Worm (Caenorhabditis elegans) whole organism, mixed stage, embryonic: ENCODE data around the gene atg-13.

Source experiments
- M03D4.4 ChIP-seq: sonication (generic microtip); optimal IDR thresholded peaks from 2 replicates; lab custom pipeline; 2017; ENCODE audit warnings: mild to moderate bottlenecking, missing genetic modification characterization, missing compliant biosample characterization
- bed-3 ChIP-seq: fragments of 200-800 bp; sonication (Bioruptor generic); optimal IDR thresholded peaks from 3 replicates; lab custom pipeline; 2018; ENCODE audit warnings: mild to moderate bottlenecking, missing genetic modification characterization, moderate library complexity, missing compliant biosample characterization
- blmp-1 ChIP-seq: fragments of 150-350 bp; optimal IDR thresholded peaks from 2 replicates; lab custom pipeline; 2014; ENCODE audit warnings: missing biosample characterization, missing genetic modification characterization
- ceh-39 ChIP-seq: fragments of 150-350 bp; optimal IDR thresholded peaks from 2 replicates; lab custom pipeline; 2014; ENCODE audit warnings: missing biosample characterization, missing genetic modification characterization
- ceh-83 ChIP-seq: fragments of 200-800 bp; sonication (Bioruptor generic); optimal IDR thresholded peaks from 2 replicates; lab custom pipeline; 2018; ENCODE audit warnings: mild to moderate bottlenecking, missing genetic modification characterization, missing compliant biosample characterization
- ces-1 ChIP-seq: fragments of 150-350 bp; optimal IDR thresholded peaks from 2 replicates; lab custom pipeline; 2014; ENCODE audit warnings: missing biosample characterization, missing genetic modification reagents, missing genetic modification characterization
- cnd-1 ChIP-seq: fragments of 200-800 bp; sonication (Bioruptor generic); optimal IDR thresholded peaks from 2 replicates; lab custom pipeline; 2018; ENCODE audit warnings: mild to moderate bottlenecking, missing genetic modification characterization, missing compliant biosample characterization
- drap-1 ChIP-seq: fragments of 200-800 bp; sonication (Bioruptor generic); optimal IDR thresholded peaks from 3 replicates; lab custom pipeline; 2018; ENCODE audit warnings: mild to moderate bottlenecking, missing genetic modification characterization, missing compliant biosample characterization
- elt-1 ChIP-seq: sonication (generic microtip); optimal IDR thresholded peaks from 2 replicates; lab custom pipeline; 2017; ENCODE audit warnings: missing genetic modification characterization, mild to moderate bottlenecking, missing compliant biosample characterization, antibody characterized with exemption, moderate library complexity, borderline replicate concordance; ENCODE audit not compliant: insufficient read depth
- flh-1 ChIP-seq: fragments of 200-800 bp; sonication (Bioruptor generic); optimal IDR thresholded peaks from 2 replicates; lab custom pipeline; 2018; ENCODE audit warnings: mild to moderate bottlenecking, missing genetic modification characterization, moderate library complexity, missing compliant biosample characterization
- ham-2 ChIP-seq: fragments of 200-800 bp; sonication (Bioruptor generic); optimal IDR thresholded peaks from 2 replicates; lab custom pipeline; 2018; ENCODE audit warnings: mild to moderate bottlenecking, missing genetic modification characterization, missing compliant biosample characterization
- hlh-1 ChIP-seq: fragments of 150-350 bp; optimal IDR thresholded peaks from 2 replicates; lab custom pipeline; 2014; ENCODE audit warnings: missing biosample characterization, missing genetic modification reagents, missing genetic modification characterization
- lin-13 ChIP-seq: fragments of 150-350 bp; optimal IDR thresholded peaks from 2 replicates; lab custom pipeline; 2014; ENCODE audit warnings: missing biosample characterization, missing genetic modification characterization
- lin-32 ChIP-seq: fragments of 200-800 bp; sonication (Bioruptor generic); optimal IDR thresholded peaks from 2 replicates; lab custom pipeline; 2018; ENCODE audit warnings: mild to moderate bottlenecking, missing genetic modification characterization, missing compliant biosample characterization
- lsy-2 ChIP-seq: fragments of 150-350 bp; optimal IDR thresholded peaks from 2 replicates; lab custom pipeline; 2014; ENCODE audit warnings: missing biosample characterization, missing genetic modification characterization
- mab-5 ChIP-seq: fragments of 150-350 bp; optimal IDR thresholded peaks from 2 replicates; lab custom pipeline; 2014; ENCODE audit warnings: missing biosample characterization, missing genetic modification characterization
- mls-2 ChIP-seq: sonication (generic microtip); optimal IDR thresholded peaks from 2 replicates; lab custom pipeline; 2016; ENCODE audit warnings: mild to moderate bottlenecking, missing genetic modification characterization, moderate library complexity, missing compliant biosample characterization
- nhr-12 ChIP-seq: fragments of 150-350 bp; optimal IDR thresholded peaks from 2 replicates; lab custom pipeline; 2014; ENCODE audit warnings: missing biosample characterization, missing genetic modification characterization
- nhr-237 ChIP-seq: fragments of 150-350 bp; optimal IDR thresholded peaks from 2 replicates; lab custom pipeline; 2014; ENCODE audit warnings: missing biosample characterization, missing genetic modification characterization
- nhr-76 ChIP-seq: sonication (generic microtip); optimal IDR thresholded peaks from 2 replicates; lab custom pipeline; 2017; ENCODE audit warnings: missing biosample characterization, missing genetic modification characterization
- pha-4 ChIP-seq: fragments of 150-350 bp; optimal IDR thresholded peaks from 2 replicates; lab custom pipeline; 2018; ENCODE audit warnings: missing biosample characterization, missing genetic modification reagents, missing genetic modification characterization
- sem-2 ChIP-seq: fragments of 200-800 bp; sonication (Bioruptor generic); optimal IDR thresholded peaks from 2 replicates; lab custom pipeline; 2018; ENCODE audit warnings: mild to moderate bottlenecking, missing genetic modification characterization, missing compliant biosample characterization
- sptf-1 ChIP-seq: sonication (generic microtip); optimal IDR thresholded peaks from 2 replicates; lab custom pipeline; 2017; ENCODE audit warnings: mild to moderate bottlenecking, missing genetic modification characterization, moderate library complexity, missing compliant biosample characterization
- tbx-8 ChIP-seq: fragments of 200-800 bp; sonication (Bioruptor generic); optimal IDR thresholded peaks from 2 replicates; lab custom pipeline; 2018; ENCODE audit warnings: mild to moderate bottlenecking, missing genetic modification characterization, moderate library complexity, missing compliant biosample characterization
- unc-120 ChIP-seq: sonication (generic microtip); optimal IDR thresholded peaks from 2 replicates; lab custom pipeline; 2017; ENCODE audit warnings: missing genetic modification characterization, missing compliant biosample characterization; ENCODE audit not compliant: poor library complexity, severe bottlenecking
- unc-39 ChIP-seq: fragments of 150-350 bp; optimal IDR thresholded peaks from 2 replicates; lab custom pipeline; 2014; ENCODE audit warnings: missing biosample characterization, missing genetic modification characterization
- unc-62 ChIP-seq: fragments of 150-350 bp; optimal IDR thresholded peaks from 2 replicates; lab custom pipeline; 2014; ENCODE audit warnings: missing biosample characterization, missing genetic modification reagents, missing genetic modification characterization
- zip-8 ChIP-seq: fragments of 150-350 bp; optimal IDR thresholded peaks from 2 replicates; lab custom pipeline; 2014; ENCODE audit warnings: missing biosample characterization, missing genetic modification characterization
- ztf-11 ChIP-seq: fragments of 150-350 bp; optimal IDR thresholded peaks from 2 replicates; lab custom pipeline; 2014; ENCODE audit warnings: missing biosample characterization, missing genetic modification characterization

The atg-13 gene

ce11 chrIII:8158140-8158786, at the start of gene atg-13:
Gene atg-13, minus strand, starts transcription at chrIII:8158190.
- peak; percentile 49 for TF ChIP-seq hlh-1
- TF ChIP-seq pha-4 (tag; lab: Kevin White, UChicago): no peak
- no peak for TF ChIP-seq zip-8 (tag; lab: Kevin White, UChicago)
- TF ChIP-seq sem-2 (GFP tag; lab: Kevin White, UChicago): no peak
- TF ChIP-seq ceh-39 (tag; lab: Kevin White, UChicago): peak; percentile 7

ce11 chrIII:8202754-8203153, 44.8 kb upstream of the atg-13 start, which contains the start of gene snb-5:
Gene snb-5, plus strand, starts transcription at chrIII:8203054.
- TF ChIP-seq sem-2 (GFP tag; lab: Kevin White, UChicago) (no peak), sptf-1 (tag; lab: Kevin White, UChicago) (no peak), hlh-1 (no peak), tbx-8 (no peak), nhr-76 (tag; lab: Kevin White, UChicago) (no peak), unc-62 (GFP tag; lab: Kevin White, UChicago) (no peak), lin-13 (tag; lab: Kevin White, UChicago) (no peak), nhr-12 (no peak), unc-39 (tag; lab: Kevin White, UChicago) (no peak), mls-2 (tag; lab: Kevin White, UChicago) (no peak), unc-120 (tag; lab: Kevin White, UChicago) (no peak), bed-3 (no peak), pha-4 (tag; lab: Kevin White, UChicago) (no peak), lsy-2 (tag; lab: Kevin White, UChicago) (no peak), ham-2 (GFP tag; lab: Kevin White, UChicago) (no peak), ceh-83 (GFP tag; lab: Kevin White, UChicago) (no peak), ces-1 (GFP tag; lab: Kevin White, UChicago) (no peak), cnd-1 (tag; lab: Kevin White, UChicago) (no peak), mab-5 (tag; lab: Kevin White, UChicago) (no peak)
- TF ChIP-seq, all 35 proteins: peak for 0

DNA sequence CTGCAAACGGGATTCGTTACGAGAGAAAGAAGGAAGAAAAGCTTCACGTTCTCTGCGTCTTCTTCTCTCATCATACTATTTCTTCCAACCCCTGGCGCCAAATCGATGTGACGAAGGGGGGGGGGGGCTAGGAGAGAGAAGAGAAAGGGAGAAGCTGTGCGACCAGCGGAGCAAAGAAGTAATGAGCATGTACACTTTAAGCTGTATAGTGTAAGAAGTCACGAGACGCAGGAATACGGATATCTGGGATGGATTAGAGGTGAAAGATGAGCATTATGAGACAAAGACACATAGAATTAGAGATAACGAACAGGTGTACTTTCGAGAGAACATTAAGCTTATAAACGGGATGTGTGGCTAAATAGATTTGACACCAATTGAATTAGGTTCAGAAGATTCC, 43.8 kb upstream of the atg-13 start:
- TF ChIP-seq lin-32 (GFP tag; lab: Kevin White, UChicago) (no peak), hlh-1 (peak; percentile 58), M03D4.4 (no peak), ces-1 (GFP tag; lab: Kevin White, UChicago) (peak; percentile 62), sptf-1 (tag; lab: Kevin White, UChicago) (no peak), unc-120 (tag; lab: Kevin White, UChicago) (peak; percentile 83), tbx-8 (no peak), ceh-83 (GFP tag; lab: Kevin White, UChicago) (no peak), mab-5 (tag; lab: Kevin White, UChicago) (peak; percentile 21), blmp-1 (no peak), nhr-12 (no peak), unc-62 (GFP tag; lab: Kevin White, UChicago) (peak; percentile 36), elt-1 (tag; lab: Kevin White, UChicago) (no peak), ztf-11 (no peak)

ce11 chrIII:8201117-8201516, 43.1 kb upstream of the atg-13 start, which contains the start of gene unc-36:
Gene unc-36, minus strand, starts transcription at chrIII:8201217.
- TF ChIP-seq flh-1 (GFP tag; lab: Kevin White, UChicago) (no peak), zip-8 (tag; lab: Kevin White, UChicago) (no peak), bed-3 (no peak), drap-1 (no peak), elt-1 (tag; lab: Kevin White, UChicago) (no peak), unc-120 (tag; lab: Kevin White, UChicago) (no peak), sptf-1 (tag; lab: Kevin White, UChicago) (no peak)
- TF ChIP-seq, all 35 proteins: peak for 0

ce11 chrIII:8199060-8199459, 41.1 kb upstream of the atg-13 start:
- no peak for TF ChIP-seq mab-5 (tag; lab: Kevin White, UChicago)
- TF ChIP-seq nhr-237 (tag; lab: Kevin White, UChicago): no peak
